Fruit fly (Drosophila melanogaster): ENCODE results near the gene CG12121.
A peak's percentile ranks its signal among the peaks of the same experiment; 100 is the strongest.

CG12121 gene

DNA sequence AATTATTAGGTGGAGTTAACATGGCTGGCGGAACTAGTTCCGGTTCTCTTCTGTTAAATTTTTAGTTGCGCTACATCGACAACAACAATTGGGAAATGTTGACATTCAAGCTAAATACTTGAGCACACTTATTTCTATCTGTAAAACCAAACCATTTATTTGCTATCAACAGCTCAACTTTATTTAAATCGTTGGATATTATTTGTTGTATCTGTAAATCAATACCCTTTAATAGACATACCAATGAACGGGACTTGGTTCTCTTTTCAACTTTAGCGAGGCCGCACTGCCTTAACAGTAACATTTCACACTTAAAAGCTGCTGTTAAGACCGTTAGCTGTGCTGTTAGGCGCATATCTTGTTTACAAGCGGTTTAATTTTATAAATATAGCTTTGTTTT lies 38.6 kb downstream of the CG12121 start, which contains the start of gene CG12106 (continued):
- TF ChIP-seq CG2712 (tag; optimal IDR thresholded peaks at IDR 0.05) (peak; percentile 42), CG14965 (GFP tag; optimal IDR thresholded peaks at IDR 0.05; ENCODE audit: borderline replicate concordance) (no peak), CG13894 (tag; optimal IDR thresholded peaks at IDR 0.05) (no peak), CG33213 (GFP tag; optimal IDR thresholded peaks at IDR 0.05) (no peak), dati (GFP tag; IDR thresholded peaks at IDR 0.05) (no peak), E2f1 (GFP tag; IDR thresholded peaks at IDR 0.05) (peak; percentile 40), CG12942 (GFP tag; optimal IDR thresholded peaks at IDR 0.05) (peak; percentile 34), MESR4 (GFP tag; optimal IDR thresholded peaks at IDR 0.05) (no peak), stwl (tag; optimal IDR thresholded peaks at IDR 0.05) (no peak), exex (tag; optimal IDR thresholded peaks at IDR 0.05) (peak; percentile 28), CG1832 (GFP tag; optimal IDR thresholded peaks at IDR 0.05) (no peak), mam (GFP tag; optimal IDR thresholded peaks at IDR 0.05) (peak; percentile 59), CG11695 (GFP tag; IDR thresholded peaks at IDR 0.05) (peak; percentile 45; the same call in 1 of the 3 replicates), Ravus (GFP tag; IDR thresholded peaks at IDR 0.05) (no peak), Mad (GFP tag; optimal IDR thresholded peaks at IDR 0.05) (no peak), cad (GFP tag; optimal IDR thresholded peaks at IDR 0.05) (no peak), CG14050 (GFP tag; IDR thresholded peaks at IDR 0.05) (peak; percentile 32; the same call in 1 of the 3 replicates), Dip2 (GFP tag; IDR thresholded peaks at IDR 0.05) (no peak), Doc3 (GFP tag; IDR thresholded peaks at IDR 0.05; ENCODE audit: partially characterized antibody) (no peak), CG9876 (GFP tag; optimal IDR thresholded peaks at IDR 0.05) (no peak), C15 (GFP tag; IDR thresholded peaks at IDR 0.05) (no peak), Dll (GFP tag; IDR thresholded peaks at IDR 0.05; ENCODE audit: partially characterized antibody) (no peak), Vsx1 (GFP tag; optimal IDR thresholded peaks at IDR 0.05) (no peak), Hmx (GFP tag; optimal IDR thresholded peaks at IDR 0.05) (no peak), pzg (GFP tag; optimal IDR thresholded peaks at IDR 0.05) (peak; percentile 30), ase (GFP tag; IDR thresholded peaks at IDR 0.05) (no peak), D19B (GFP tag; optimal IDR thresholded peaks at IDR 0.05) (no peak), slou (GFP tag; optimal IDR thresholded peaks at IDR 0.05) (no peak), CG6791 (GFP tag; IDR thresholded peaks at IDR 0.05; ENCODE audit: partially characterized antibody) (no peak), peb (GFP tag; IDR thresholded peaks at IDR 0.05) (no peak), Jarid2 (GFP tag; optimal IDR thresholded peaks at IDR 0.05) (no peak), Meics (GFP tag; optimal IDR thresholded peaks at IDR 0.05) (peak; percentile 46), Sry-δ (GFP tag; optimal IDR thresholded peaks at IDR 0.05) (no peak), insv (GFP tag; optimal IDR thresholded peaks at IDR 0.05) (no peak), esg (GFP tag; conservative IDR thresholded peaks at IDR 0.05) (peak; percentile 57; the same call in 1 of the 2 replicates), Kr (GFP tag; optimal IDR thresholded peaks at IDR 0.05) (no peak), CG1603 (tag; optimal IDR thresholded peaks at IDR 0.05) (peak; percentile 67), onecut (GFP tag; IDR thresholded peaks at IDR 0.05) (peak; percentile 32; the same call in 1 of the 2 replicates), HHEX (GFP tag; optimal IDR thresholded peaks at IDR 0.05) (no peak), CG17385 (GFP tag; optimal IDR thresholded peaks at IDR 0.05) (peak; percentile 50), Dip3 (GFP tag; optimal IDR thresholded peaks at IDR 0.05) (no peak), ssp (GFP tag; IDR thresholded peaks at IDR 0.05) (no peak), Deaf1 (tag; optimal IDR thresholded peaks at IDR 0.05) (no peak), CG30403 (GFP tag; optimal IDR thresholded peaks at IDR 0.05) (peak; percentile 57), zfh1 (GFP tag; IDR thresholded peaks at IDR 0.05) (no peak), D19A (tag; optimal IDR thresholded peaks at IDR 0.05) (no peak), fd3F (GFP tag; optimal IDR thresholded peaks at IDR 0.05) (peak; percentile 22), Dref (GFP tag; IDR thresholded peaks at IDR 0.05) (no peak), CG7745 (tag; optimal IDR thresholded peaks at IDR 0.05) (no peak), ara (GFP tag; IDR thresholded peaks at IDR 0.05) (no peak), CG30431 (GFP tag; optimal IDR thresholded peaks at IDR 0.05) (no peak), CG12071 (GFP tag; optimal IDR thresholded peaks at IDR 0.05) (no peak)

Data from whole organism, embryonic.